Worm (Caenorhabditis elegans): ENCODE data around the gene F59E12.1.

- no peak for TF ChIP-seq pha-4 (GFP tag; IDR thresholded peaks at IDR 0.05)
- TF ChIP-seq pha-4 (tag; optimal IDR thresholded peaks at IDR 0.05), result no peak
- TF ChIP-seq hif-1 (tag; optimal IDR thresholded peaks at IDR 0.05), result no peak
- no peak for TF ChIP-seq ceh-62 (tag; optimal IDR thresholded peaks at IDR 0.05)
- no peak for TF ChIP-seq lin-39 (tag; optimal IDR thresholded peaks at IDR 0.05)
- TF ChIP-seq nhr-237 (tag; optimal IDR thresholded peaks at IDR 0.05), result no peak
- TF ChIP-seq zfp-3 (GFP tag; conservative IDR thresholded peaks at IDR 0.05), result no peak
- no peak for TF ChIP-seq dve-1 (tag; optimal IDR thresholded peaks at IDR 0.05; ENCODE audit: insufficient read depth)
Measured at ce11 chrII:5698869-5699268, 44.6 kb downstream of the F59E12.1 start, which contains the start of the genes C25H3.10 and C25H3.1.
